Worm (Caenorhabditis elegans) whole organism, midembryonic: ENCODE measurements around the gene nex-3.

ENCODE experiments used
- T22C8.4 ChIP-seq: fragments of 200-800 bp; sonication (Bioruptor generic); IDR thresholded peaks from 2 replicates; pipeline ENCODE4 v1.3.6; 2022; ENCODE audit warnings: missing genetic modification characterization, missing compliant biosample characterization
- cog-1 ChIP-seq: sonication (generic microtip); optimal IDR thresholded peaks from 2 replicates; lab custom pipeline; 2016; ENCODE audit warnings: missing genetic modification characterization, missing compliant biosample characterization
- flt-1 ChIP-seq: fragments of 200-800 bp; sonication (Bioruptor generic); IDR thresholded peaks from 2 replicates; pipeline ENCODE4 v1.3.6; 2022; ENCODE audit warnings: missing genetic modification characterization, missing compliant biosample characterization
- klf-2 ChIP-seq: fragments of 200-800 bp; sonication (Bioruptor generic); conservative IDR thresholded peaks from 2 replicates; pipeline ENCODE4 v1.3.6; 2022; ENCODE audit warnings: missing genetic modification reagents, missing genetic modification characterization, missing compliant biosample characterization
- med-1 ChIP-seq: sonication (generic microtip); optimal IDR thresholded peaks from 2 replicates; lab custom pipeline; 2017; ENCODE audit warnings: missing genetic modification characterization, mild to moderate bottlenecking, missing compliant biosample characterization, antibody characterized with exemption, missing genetic modification reagents; ENCODE audit not compliant: insufficient read depth
- ref-1 ChIP-seq: fragments of 200-800 bp; sonication (Bioruptor generic); conservative IDR thresholded peaks from 2 replicates; pipeline ENCODE4 v1.3.6; 2022; ENCODE audit warnings: missing genetic modification reagents, missing genetic modification characterization, missing compliant biosample characterization
- tab-1 ChIP-seq: fragments of 200-800 bp; sonication (Bioruptor generic); IDR thresholded peaks from 2 replicates; pipeline ENCODE4 v1.3.6; 2022; ENCODE audit warnings: missing genetic modification characterization, missing compliant biosample characterization
- ztf-23 ChIP-seq: fragments of 200-800 bp; sonication (Bioruptor generic); IDR thresholded peaks from 2 replicates; pipeline ENCODE4 v1.3.6; 2022; ENCODE audit warnings: missing genetic modification reagents, missing genetic modification characterization, missing compliant biosample characterization
- ztf-29 ChIP-seq: fragments of 200-800 bp; sonication (Bioruptor generic); IDR thresholded peaks from 2 replicates; pipeline ENCODE4 v1.3.6; 2022; ENCODE audit warnings: missing genetic modification reagents, missing genetic modification characterization, missing compliant biosample characterization

nex-3 gene

DNA sequence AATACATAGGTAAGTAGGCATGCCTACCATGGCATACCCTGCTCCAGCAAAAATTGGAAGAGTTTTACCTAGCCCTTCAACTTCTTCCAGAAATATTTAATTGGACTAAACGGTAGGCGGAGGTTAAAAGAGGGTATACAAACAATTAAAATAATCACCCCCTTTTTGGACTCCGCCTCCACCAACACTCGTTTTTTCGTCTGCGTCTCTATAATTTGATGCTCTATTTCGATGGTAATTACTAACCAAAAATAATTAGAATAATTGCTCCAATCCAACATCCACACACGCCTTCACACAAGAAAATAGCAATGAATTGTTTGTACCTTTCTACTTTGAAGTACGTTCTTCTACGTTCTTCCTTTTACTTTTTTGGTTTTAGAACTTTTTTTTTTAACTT, 10.9 kb downstream of the nex-3 start:
- TF ChIP-seq flt-1 (GFP tag; lab: Robert Waterston, UW) (no peak), cog-1 (tag; lab: Kevin White, UChicago) (no peak), med-1 (GFP tag; lab: Kevin White, UChicago) (no peak), ztf-29 (no peak), T22C8.4 (GFP tag; lab: Robert Waterston, UW) (no peak), ztf-23 (no peak), klf-2 (no peak), tab-1 (no peak), ref-1 (GFP tag; lab: Robert Waterston, UW) (no peak)

DNA sequence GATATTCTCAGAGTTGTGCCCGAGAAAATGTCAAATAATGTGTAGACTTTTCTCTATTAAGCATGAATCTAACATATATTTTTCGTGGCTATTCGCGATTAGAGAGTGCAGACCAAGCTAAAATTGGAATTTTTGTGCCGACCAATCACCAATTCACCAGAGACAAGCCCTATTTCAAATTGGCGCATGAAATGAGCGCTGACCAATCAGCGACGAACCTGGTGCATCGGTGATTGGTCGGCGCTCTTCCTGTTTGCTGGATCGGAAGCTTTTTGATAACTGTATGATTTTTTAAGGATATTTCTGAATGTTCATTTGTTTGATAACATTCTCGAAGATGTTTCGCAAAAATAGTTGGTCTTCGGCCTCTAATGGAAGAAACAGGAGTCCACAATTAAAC, 11.4 kb downstream of the nex-3 start:
- TF ChIP-seq ztf-23 (no peak), flt-1 (GFP tag; lab: Robert Waterston, UW) (no peak), tab-1 (no peak), cog-1 (tag; lab: Kevin White, UChicago) (no peak), med-1 (GFP tag; lab: Kevin White, UChicago) (no peak), T22C8.4 (GFP tag; lab: Robert Waterston, UW) (no peak), ref-1 (GFP tag; lab: Robert Waterston, UW) (no peak), ztf-29 (no peak), klf-2 (no peak)

DNA sequence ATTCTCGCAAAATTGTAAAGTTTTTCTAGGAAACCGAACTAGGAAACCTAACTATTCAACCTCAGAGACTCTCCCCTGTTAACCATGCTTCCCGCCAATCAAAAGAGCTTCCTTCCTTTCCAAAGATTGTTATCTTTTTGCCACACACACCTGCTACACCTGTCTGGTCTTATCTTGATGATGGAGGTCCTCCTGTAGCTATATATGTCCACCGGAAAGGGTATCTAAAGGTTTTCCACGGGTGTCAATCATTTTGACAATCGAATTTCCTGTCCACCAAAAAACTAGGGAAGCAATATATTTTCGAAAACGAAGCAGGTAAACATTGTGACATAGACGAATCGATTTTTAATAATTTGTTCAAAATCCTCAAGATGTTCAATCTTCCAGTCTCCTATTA, 11.9 kb downstream of the nex-3 start:
- no peak for TF ChIP-seq ztf-29
- no peak for TF ChIP-seq ref-1 (GFP tag; lab: Robert Waterston, UW)
- no peak for TF ChIP-seq flt-1 (GFP tag; lab: Robert Waterston, UW)
- TF ChIP-seq klf-2, result no peak
- TF ChIP-seq med-1 (GFP tag; lab: Kevin White, UChicago), result no peak
- no peak for TF ChIP-seq tab-1
- TF ChIP-seq T22C8.4 (GFP tag; lab: Robert Waterston, UW), result no peak
- TF ChIP-seq cog-1 (tag; lab: Kevin White, UChicago), result no peak
- TF ChIP-seq ztf-23, result no peak

DNA sequence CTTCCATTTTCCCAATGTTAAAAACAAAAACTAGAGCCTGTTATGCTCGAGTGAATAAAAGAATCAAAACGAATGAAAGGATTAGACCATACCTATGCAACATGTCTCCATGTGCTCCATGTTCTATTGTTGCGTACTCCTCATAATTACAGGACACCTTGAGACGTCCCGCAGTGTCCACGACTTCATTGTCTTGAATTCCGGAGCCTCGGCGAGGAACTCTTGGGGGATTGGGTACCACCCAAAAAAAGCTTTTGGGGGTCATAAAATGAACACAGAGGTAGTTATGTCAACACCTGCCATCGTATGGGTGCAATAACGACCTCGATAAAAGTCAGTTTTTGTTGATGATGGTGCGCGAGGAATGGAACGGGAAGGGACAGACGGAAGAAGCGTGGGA, 13.0 kb downstream of the nex-3 start:
- no peak for TF ChIP-seq ztf-23

DNA sequence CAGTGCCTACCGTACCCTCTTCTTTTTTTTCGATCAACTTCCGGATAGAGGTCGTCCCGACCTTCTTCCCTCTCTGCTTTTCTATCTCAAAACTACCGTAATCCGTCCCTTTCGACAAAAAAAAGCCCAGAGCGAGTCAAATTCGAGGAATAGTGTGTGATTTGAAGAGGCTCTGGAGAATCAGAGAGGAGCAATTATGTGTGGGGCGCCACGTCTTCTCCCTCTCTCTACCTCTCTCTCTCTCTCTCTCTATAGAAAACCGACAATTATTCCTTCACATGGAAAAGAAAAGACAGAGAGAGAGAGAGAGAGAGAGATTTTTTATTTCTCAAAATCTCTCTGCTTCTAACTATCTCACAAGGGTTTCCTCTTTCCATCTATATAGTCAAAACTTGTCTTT, 14.7 kb downstream of the nex-3 start:
- TF ChIP-seq ztf-29 (no peak), cog-1 (tag; lab: Kevin White, UChicago) (no peak), flt-1 (GFP tag; lab: Robert Waterston, UW) (no peak), T22C8.4 (GFP tag; lab: Robert Waterston, UW) (no peak), tab-1 (no peak), klf-2 (no peak), med-1 (GFP tag; lab: Kevin White, UChicago) (no peak), ztf-23 (no peak), ref-1 (GFP tag; lab: Robert Waterston, UW) (no peak)

DNA sequence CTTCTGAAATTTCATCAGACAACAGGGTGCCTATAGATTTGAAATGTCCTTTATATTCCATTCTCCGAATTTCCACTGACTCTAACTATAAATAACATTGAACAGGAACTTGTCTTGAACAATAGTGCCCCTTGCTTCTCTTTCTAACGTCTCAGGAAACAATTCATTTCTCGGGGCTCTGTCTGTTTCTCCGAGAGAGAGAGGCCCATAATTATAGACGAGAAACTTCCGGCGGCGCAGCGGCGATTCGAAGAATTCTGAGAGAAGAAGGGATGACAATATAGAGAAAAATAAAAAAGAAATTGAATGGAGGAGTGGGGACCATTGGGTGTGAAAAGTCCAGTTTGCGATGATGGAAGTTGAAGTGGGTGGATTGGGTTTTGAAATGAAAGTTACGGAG, 18.4 kb downstream of the nex-3 start:
- TF ChIP-seq ref-1 (GFP tag; lab: Robert Waterston, UW), result no peak
- 0 out of 2 replicates have a peak, but pooled peaks have one; percentile 36 for TF ChIP-seq tab-1

DNA sequence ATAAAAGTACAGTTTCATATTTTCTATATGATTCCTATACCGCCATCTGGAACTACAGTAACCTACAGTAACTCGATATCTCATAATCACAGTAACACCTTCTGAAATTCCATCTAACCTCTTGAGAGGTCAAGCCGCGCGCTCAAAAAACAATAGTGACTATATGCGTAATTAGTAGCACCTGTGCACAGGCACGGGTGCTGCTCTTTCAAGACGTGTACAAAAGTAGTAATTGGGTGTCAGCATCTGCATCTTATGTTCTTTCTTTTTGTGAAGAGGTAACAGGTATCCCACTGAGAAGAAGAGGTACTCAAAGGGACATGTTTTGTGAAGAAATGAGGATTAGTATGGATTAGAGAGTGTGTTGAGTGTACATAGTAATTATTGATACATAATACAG, 19.5 kb downstream of the nex-3 start:
- TF ChIP-seq tab-1, result no peak
- TF ChIP-seq cog-1 (tag; lab: Kevin White, UChicago), result no peak
- TF ChIP-seq ztf-23, result no peak
- no peak for TF ChIP-seq ztf-29
- TF ChIP-seq ref-1 (GFP tag; lab: Robert Waterston, UW), result no peak
- no peak for TF ChIP-seq klf-2
- TF ChIP-seq flt-1 (GFP tag; lab: Robert Waterston, UW), result no peak
- no peak for TF ChIP-seq T22C8.4 (GFP tag; lab: Robert Waterston, UW)
- TF ChIP-seq med-1 (GFP tag; lab: Kevin White, UChicago), result no peak

DNA sequence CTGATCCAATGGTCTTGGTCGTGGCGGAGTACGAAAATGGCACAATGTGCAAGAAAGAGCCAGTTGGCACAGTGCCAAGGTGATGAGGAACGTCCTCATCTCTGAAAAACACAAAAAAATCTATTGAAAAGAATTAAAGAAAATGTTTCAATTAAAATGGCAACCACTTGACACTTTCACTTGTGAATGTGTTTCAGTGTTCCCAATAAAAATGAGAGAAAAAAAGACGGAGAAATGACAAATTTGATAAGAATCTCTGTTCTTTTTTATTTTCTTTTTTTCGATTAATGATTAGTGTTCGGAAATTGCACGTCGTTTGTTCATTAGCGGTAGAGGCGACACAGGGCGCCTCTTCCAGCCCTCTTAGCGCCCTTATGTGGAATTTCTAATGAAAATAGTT, 25.4 kb downstream of the nex-3 start, which contains the start of gene ndg-4:
TSS of gene ndg-4 (minus strand) at position 101 of the 400 bp plus-strand sequence.
- TF ChIP-seq klf-2 (no peak), ztf-29 (no peak), med-1 (GFP tag; lab: Kevin White, UChicago) (no peak), ztf-23 (no peak), tab-1 (no peak), ref-1 (GFP tag; lab: Robert Waterston, UW) (no peak)

DNA sequence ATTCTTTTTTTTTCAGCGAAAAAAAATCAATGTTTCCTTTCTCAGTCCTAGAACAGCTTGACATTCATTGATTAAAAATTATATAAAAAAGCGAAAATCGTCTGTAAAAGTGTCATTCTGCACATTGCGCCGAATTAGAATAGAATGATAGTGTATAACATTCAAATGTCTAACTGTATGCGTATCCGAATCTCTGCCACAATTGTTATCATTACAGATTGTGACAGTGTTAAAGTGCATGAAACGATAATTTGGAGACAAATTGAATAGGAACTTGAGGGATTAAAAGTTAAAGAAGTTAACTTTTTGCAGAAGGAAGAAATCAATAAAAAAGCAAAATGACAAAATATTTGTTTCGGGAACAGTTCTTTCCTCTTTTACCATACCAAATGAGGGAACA, 26.5 kb downstream of the nex-3 start:
- no peak for TF ChIP-seq ztf-23
- no peak for TF ChIP-seq med-1 (GFP tag; lab: Kevin White, UChicago)
- no peak for TF ChIP-seq flt-1 (GFP tag; lab: Robert Waterston, UW)
- TF ChIP-seq cog-1 (tag; lab: Kevin White, UChicago), result no peak
- TF ChIP-seq ztf-29, result no peak
- no peak for TF ChIP-seq tab-1
- no peak for TF ChIP-seq klf-2
- TF ChIP-seq ref-1 (GFP tag; lab: Robert Waterston, UW), result no peak
- TF ChIP-seq T22C8.4 (GFP tag; lab: Robert Waterston, UW), result no peak

DNA sequence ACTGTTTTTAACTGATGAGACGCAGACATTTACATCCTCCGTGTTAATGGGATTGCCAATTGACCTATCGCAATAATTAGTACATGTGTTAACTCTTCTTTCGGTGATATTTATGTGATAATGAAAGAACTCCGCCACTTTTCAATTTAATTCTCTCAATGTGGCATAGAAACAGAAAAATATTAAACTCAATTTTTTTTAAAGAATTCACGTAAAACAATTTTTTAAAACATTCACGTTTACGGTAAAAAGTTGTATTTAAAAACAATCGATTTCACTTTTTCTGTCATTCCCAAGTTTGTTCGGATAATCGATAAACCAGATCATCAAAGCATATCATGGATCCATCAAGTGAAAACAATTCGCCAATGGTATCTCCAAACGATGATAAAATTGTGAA, 26.9 kb downstream of the nex-3 start, which contains the start of gene mstr-2:
TSS of gene mstr-2 (plus strand) at position 301 of the 400 bp plus-strand sequence.
- TF ChIP-seq klf-2, result no peak
- TF ChIP-seq ref-1 (GFP tag; lab: Robert Waterston, UW), result no peak
- no peak for TF ChIP-seq med-1 (GFP tag; lab: Kevin White, UChicago)
- TF ChIP-seq tab-1, result no peak

DNA sequence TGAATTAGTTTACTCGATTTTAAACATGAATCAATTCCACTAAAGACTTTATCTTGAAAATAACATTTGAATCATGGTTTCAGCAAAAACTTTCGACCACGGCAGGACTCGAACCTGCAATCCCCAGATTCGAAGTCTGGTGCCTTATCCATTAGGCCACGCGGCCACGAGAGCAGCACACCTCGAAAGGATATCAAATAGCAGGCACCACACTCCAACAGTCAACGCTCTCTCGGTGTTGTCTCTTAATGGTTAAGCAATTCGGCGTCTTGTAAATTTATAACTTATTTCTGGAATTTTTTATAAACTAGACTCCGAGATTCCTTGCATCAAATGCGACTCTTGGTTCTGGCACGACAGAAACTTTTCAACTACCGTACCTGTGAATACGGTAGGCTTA, 28.9 kb downstream of the nex-3 start:
- TF ChIP-seq cog-1 (tag; lab: Kevin White, UChicago), result peak; percentile 81
- TF ChIP-seq T22C8.4 (GFP tag; lab: Robert Waterston, UW), result peak; percentile 94
- TF ChIP-seq ztf-23, result peak; percentile 88
- TF ChIP-seq klf-2, result peak; percentile 91
- TF ChIP-seq flt-1 (GFP tag; lab: Robert Waterston, UW), result peak; percentile 97
- TF ChIP-seq ztf-29, result peak; percentile 83; the same call in 1 of the 2 replicates
- TF ChIP-seq ref-1 (GFP tag; lab: Robert Waterston, UW), result peak; percentile 94
- TF ChIP-seq tab-1, result peak; percentile 97
- TF ChIP-seq med-1 (GFP tag; lab: Kevin White, UChicago), result peak; percentile 78
